Fruit fly (Drosophila melanogaster) whole organism: ENCODE data around the gene CG18233.
A peak's percentile ranks its signal among the peaks of the same experiment; 100 is the strongest.

Experiments used
- CG8478 ChIP-seq: fragments of >200 bp; optimal IDR thresholded peaks from 2 replicates; lab custom pipeline; 2018; ENCODE audit warnings: inconsistent platforms
- Dll ChIP-seq: fragments of >200 bp; optimal IDR thresholded peaks from 2 replicates; lab custom pipeline; 2017
- EcR ChIP-seq, 2 experiments: fragments of >200 bp; optimal IDR thresholded peaks; 2 replicates each; lab custom pipeline; 2017; ENCODE audit warnings: missing biosample characterization in 2 of 2, missing genetic modification characterization in 2 of 2, missing genetic modification reagents in 2 of 2
- pan ChIP-seq: fragments of >200 bp; optimal IDR thresholded peaks from 2 replicates; lab custom pipeline; 2017
- psq ChIP-seq: fragments of >200 bp; optimal IDR thresholded peaks from 2 replicates; lab custom pipeline; 2017
- usp ChIP-seq: fragments of >200 bp; optimal IDR thresholded peaks from 2 replicates; lab custom pipeline; 2017; ENCODE audit warnings: missing biosample characterization, missing genetic modification characterization, mixed read lengths

Gene CG18233

DNA sequence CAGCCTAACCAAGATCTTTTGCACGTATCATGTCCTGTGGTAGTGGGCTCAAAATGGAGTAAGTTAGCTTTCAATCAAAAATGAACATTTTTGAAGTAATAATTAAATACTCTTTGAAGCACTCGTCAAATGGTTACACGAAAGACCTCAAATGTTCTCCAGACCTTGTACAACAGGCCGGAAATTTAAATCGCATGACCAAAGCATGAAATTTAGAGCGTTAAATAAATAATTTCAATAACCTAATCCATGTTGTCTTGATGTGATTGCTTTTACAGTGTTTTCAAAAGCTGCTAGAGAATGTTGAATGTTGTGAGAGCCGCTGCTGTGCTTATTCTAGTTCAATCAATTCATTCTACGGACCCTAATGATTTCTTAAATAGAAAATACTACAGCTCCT, at the start of gene CG18233:
Gene CG18233, plus strand, starts transcription at position 301 of the 400 bp plus-strand sequence.
- TF ChIP-seq psq (lab: Kevin White, UChicago) = no peak
- no peak for TF ChIP-seq usp (GFP tag; lab: Kevin White, UChicago)

dm6 chr3L:18559958-18560357, 45.3 kb upstream of the CG18233 start, which contains the start of gene AstC-R1:
TSS of gene AstC-R1 (plus strand) at chr3L:18560258.
- no peak for TF ChIP-seq Dll (lab: Kevin White, UChicago)
- no peak for TF ChIP-seq psq (lab: Kevin White, UChicago)
- TF ChIP-seq CG8478 (lab: Kevin White, UChicago) = no peak
- no peak for TF ChIP-seq usp (GFP tag; lab: Kevin White, UChicago)
- no peak for TF ChIP-seq EcR (GFP tag; optimal IDR thresholded peaks at IDR 0.05; lab: Kevin White, UChicago)
- TF ChIP-seq pan = no peak

DNA sequence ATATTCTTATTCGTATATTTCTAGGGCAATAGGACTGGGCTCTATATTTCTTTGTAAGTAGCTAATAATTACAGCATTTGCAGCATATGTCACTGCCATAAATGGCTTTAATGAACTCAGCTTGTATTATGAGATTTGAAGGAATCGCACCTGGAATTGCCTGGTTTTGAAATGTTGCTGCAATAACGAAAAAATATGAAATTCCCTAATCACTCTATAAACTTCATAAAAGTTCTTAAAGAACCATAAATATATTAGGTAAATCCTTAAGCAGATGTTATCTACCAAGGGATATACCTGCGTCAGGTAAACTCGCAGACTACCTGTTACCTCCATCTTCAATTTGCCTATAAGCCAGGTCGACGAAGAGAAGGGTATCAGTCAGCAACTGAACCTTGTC, 16.9 kb upstream of the CG18233 start, which contains the start of gene CG7271:
Gene CG7271, plus strand, starts transcription at position 373 of the 400 bp plus-strand sequence.
- no peak for TF ChIP-seq CG8478 (lab: Kevin White, UChicago)
- TF ChIP-seq pan = no peak
- no peak for TF ChIP-seq psq (lab: Kevin White, UChicago)
- no peak for TF ChIP-seq Dll (lab: Kevin White, UChicago)

- TF ChIP-seq Dll (lab: Kevin White, UChicago) (no peak), psq (lab: Kevin White, UChicago) (no peak), EcR (GFP tag; optimal IDR thresholded peaks at IDR 0.05; lab: Kevin White, UChicago) (no peak), pan (no peak), usp (GFP tag; lab: Kevin White, UChicago) (no peak), CG8478 (lab: Kevin White, UChicago) (no peak)
Observed at dm6 chr3L:18593671-18594070, 11.6 kb upstream of the CG18233 start, which contains the start of gene term. TSS of gene term (minus strand) at chr3L:18593771.

dm6 chr3L:18603125-18603524, 2.1 kb upstream of the CG18233 start, which contains the start of gene CG18234:
TSS of gene CG18234 (plus strand) at chr3L:18603425.
- no peak for TF ChIP-seq CG8478 (lab: Kevin White, UChicago)
- no peak for TF ChIP-seq psq (lab: Kevin White, UChicago)
- TF ChIP-seq usp (GFP tag; lab: Kevin White, UChicago) = no peak
- TF ChIP-seq EcR (GFP tag; optimal IDR thresholded peaks at IDR 0.05; lab: Kevin White, UChicago) = no peak
- TF ChIP-seq pan = no peak
- no peak for TF ChIP-seq Dll (lab: Kevin White, UChicago)

DNA sequence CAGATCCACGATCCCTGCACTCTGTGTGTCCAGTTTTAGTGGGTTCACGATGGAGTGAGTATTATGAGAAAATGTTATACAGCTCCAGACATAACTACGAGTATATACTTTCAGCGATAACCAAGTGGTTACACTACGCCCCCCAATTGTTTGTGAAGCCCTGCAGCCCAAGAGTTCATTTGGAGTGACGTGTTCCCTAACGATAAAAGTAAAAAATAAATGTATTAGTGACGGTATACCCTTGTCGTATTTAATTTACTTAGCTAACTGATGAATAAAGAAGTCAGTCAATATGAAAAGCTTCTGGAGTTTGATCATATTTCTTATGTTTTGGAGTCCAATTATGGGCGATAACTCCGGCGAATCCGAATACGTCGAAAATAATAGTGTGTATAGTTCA, 1.9 kb downstream of the CG18233 start, which contains the start of gene CG18231:
Gene CG18231, plus strand, starts transcription at position 301 of the 400 bp plus-strand sequence.
- TF ChIP-seq CG8478 (lab: Kevin White, UChicago) (no peak), psq (lab: Kevin White, UChicago) (no peak), pan (no peak), EcR (GFP tag; optimal IDR thresholded peaks at IDR 0.05; lab: Kevin White, UChicago) (no peak), usp (GFP tag; lab: Kevin White, UChicago) (no peak)

- TF ChIP-seq pan (no peak), Dll (lab: Kevin White, UChicago) (no peak), CG8478 (lab: Kevin White, UChicago) (no peak), usp (GFP tag; lab: Kevin White, UChicago) (no peak), EcR (GFP tag; optimal IDR thresholded peaks at IDR 0.05; lab: Kevin White, UChicago) (no peak), psq (lab: Kevin White, UChicago) (no peak)
Observed at dm6 chr3L:18609320-18609719, 4.0 kb downstream of the CG18233 start, which contains the start of gene CG32201. TSS of gene CG32201 (plus strand) at chr3L:18609620.

- TF ChIP-seq EcR (GFP tag; optimal IDR thresholded peaks at IDR 0.05; lab: Kevin White, UChicago) (no peak), pan (no peak), CG8478 (lab: Kevin White, UChicago) (no peak), usp (GFP tag; lab: Kevin White, UChicago) (no peak), Dll (lab: Kevin White, UChicago) (no peak), psq (lab: Kevin White, UChicago) (no peak)
Observed at dm6 chr3L:18611600-18611999, 6.3 kb downstream of the CG18233 start, which contains the start of gene CG32199. TSS of gene CG32199 (plus strand) at chr3L:18611900.

DNA sequence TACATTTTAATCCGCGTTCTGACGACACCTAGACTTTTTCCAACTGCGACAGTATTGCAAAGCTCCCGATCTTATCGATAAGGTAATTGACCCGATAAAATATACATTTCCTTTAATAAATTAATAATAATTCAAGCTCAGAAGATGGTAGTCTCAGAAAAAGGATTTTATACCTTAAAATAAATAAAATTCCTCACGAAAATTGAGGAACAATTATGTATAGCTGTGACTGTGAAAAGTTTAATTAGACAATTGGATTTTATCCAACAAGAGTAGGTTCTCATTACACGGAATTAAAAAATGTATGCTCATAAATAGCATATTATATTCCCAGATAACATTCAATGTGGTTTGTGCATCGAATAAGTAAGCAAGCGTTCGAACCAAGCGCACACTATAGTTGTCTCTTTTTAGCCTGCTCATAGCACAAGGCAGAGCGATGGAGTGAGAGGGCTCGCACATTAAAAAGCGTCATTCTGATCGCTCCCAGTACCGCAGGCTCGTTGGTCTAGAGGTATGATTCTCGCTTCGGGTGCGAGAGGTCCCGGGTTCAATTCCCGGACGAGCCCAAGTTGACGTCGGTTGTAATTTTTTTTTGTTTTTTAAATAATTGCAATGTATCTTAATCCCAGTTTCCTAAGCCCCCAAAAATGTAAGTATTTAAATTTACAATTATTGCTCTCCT, 12.8 kb downstream of the CG18233 start, which contains the start of the genes CG13380 and CG4174:
Gene CG13380, minus strand, starts transcription at position 51 of the 685 bp plus-strand sequence.
Gene CG4174, minus strand, starts transcription at position 51 of the 685 bp plus-strand sequence.
- no peak for TF ChIP-seq pan
- TF ChIP-seq Dll (lab: Kevin White, UChicago) = no peak
- no peak for TF ChIP-seq CG8478 (lab: Kevin White, UChicago)
- TF ChIP-seq EcR (GFP tag; optimal IDR thresholded peaks at IDR 0.05; lab: Kevin White, UChicago) = no peak
- TF ChIP-seq usp (GFP tag; lab: Kevin White, UChicago) = no peak
- TF ChIP-seq psq (lab: Kevin White, UChicago) = no peak

DNA sequence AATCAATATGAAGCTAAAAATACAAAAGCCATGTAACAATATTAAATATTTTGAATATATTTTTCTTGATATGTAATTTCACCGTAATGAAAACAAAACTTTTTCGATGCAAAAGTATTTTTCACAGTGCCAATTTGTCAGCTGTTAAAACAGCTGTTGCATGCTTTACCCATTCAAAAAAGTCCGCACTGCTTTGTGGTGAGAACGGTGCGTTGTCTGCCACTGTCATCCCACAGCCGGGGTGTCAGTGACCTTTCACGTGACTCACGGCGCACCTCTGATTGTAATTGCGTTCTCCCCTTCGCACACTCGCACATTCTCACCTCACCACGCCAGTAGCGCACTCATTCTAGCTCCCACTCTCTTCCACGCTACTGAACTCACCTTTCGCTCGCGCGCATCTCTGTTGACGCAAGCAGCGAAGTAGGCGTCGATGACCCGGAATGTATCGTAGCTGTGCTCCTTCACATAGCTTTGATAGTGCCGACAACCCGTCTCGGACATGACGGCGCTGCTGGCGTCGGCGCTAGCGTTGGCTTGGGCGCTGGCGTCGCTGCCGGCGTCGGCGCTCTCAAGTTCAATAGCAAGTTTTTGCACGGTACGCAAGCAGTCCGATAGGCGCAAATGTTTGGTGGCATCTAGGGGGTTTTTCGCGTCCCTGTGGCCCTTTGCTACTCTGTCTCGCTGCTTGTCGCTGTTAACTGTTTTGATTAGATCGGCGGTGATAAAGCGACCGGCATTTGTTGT, 15.9 kb downstream of the CG18233 start:
- peak; percentile 79 for TF ChIP-seq Dll (lab: Kevin White, UChicago)
- peak; percentile 61 for TF ChIP-seq pan
- no peak for TF ChIP-seq usp (GFP tag; lab: Kevin White, UChicago)
- no peak for TF ChIP-seq CG8478 (lab: Kevin White, UChicago)
- no peak for TF ChIP-seq psq (lab: Kevin White, UChicago)
- peak; percentile 92 to 99 for TF ChIP-seq EcR (GFP tag; optimal IDR thresholded peaks at IDR 0.05; lab: Kevin White, UChicago)

DNA sequence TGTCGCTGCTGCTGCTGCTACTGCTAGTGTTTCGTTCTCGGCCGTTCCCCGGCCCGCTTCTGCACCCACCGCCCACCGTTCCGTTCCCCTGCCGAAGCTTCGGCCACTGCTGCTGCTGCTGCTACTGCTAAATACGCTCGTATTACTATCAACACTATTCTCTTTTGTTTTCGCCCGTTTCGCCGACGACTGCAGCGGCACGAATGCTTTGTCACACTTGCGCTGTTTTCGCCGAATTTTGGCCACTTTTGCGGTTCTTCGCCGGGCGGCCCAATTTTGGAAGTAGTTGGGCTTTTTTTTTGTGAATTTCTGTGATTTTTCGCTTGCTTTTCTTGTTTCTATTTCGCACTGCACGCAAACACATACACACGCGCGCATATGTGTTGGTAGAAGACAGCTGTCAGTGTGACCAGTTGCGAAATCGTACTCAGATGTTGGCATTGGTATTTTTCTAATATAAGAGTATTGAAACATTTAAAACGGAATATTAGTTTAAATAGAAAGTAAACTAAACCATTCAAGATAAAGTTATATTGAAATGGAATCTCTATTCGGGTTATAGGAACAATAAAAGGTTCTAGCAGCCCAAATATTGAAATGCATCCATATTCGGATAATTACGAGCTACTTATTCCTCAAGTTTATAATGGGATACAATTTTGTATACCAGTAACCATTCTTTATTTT, 16.6 kb downstream of the CG18233 start, which contains the start of gene not:
Gene not, minus strand, starts transcription at position 395 of the 687 bp plus-strand sequence.
- TF ChIP-seq psq (lab: Kevin White, UChicago) = no peak
- no peak for TF ChIP-seq pan
- TF ChIP-seq EcR (GFP tag; optimal IDR thresholded peaks at IDR 0.05; lab: Kevin White, UChicago) = no peak
- TF ChIP-seq usp (GFP tag; lab: Kevin White, UChicago) = no peak
- TF ChIP-seq Dll (lab: Kevin White, UChicago) = no peak
- no peak for TF ChIP-seq CG8478 (lab: Kevin White, UChicago)
